Worm (Caenorhabditis elegans) whole organism, young adult: Measurements from ENCODE around the gene Y45F3A.1.

ENCODE experiments used
- B0261.1 ChIP-seq: sonication (generic microtip); optimal IDR thresholded peaks from 2 replicates; lab custom pipeline; 2016; ENCODE audit warnings: mild to moderate bottlenecking, missing genetic modification characterization, moderate library complexity, missing compliant biosample characterization
- dpl-1 ChIP-seq: fragments of 150-350 bp; optimal IDR thresholded peaks from 2 replicates; lab custom pipeline; 2014; ENCODE audit warnings: missing biosample characterization, missing genetic modification reagents, missing genetic modification characterization
- hmg-20 ChIP-seq: fragments of 200-800 bp; sonication (Bioruptor generic); IDR thresholded peaks from 2 replicates; pipeline ENCODE4 v1.3.6; 2022; ENCODE audit warnings: missing genetic modification reagents, missing genetic modification characterization, missing compliant biosample characterization
- nfyb-1 ChIP-seq: fragments of 200-800 bp; sonication (Bioruptor generic); IDR thresholded peaks from 2 replicates; pipeline ENCODE4 v1.3.6; 2022; ENCODE audit warnings: missing genetic modification reagents, missing genetic modification characterization, missing compliant biosample characterization
- snpc-1.3 ChIP-seq: sonication (generic microtip); optimal IDR thresholded peaks from 2 replicates; lab custom pipeline; 2017; ENCODE audit warnings: missing genetic modification characterization, mild to moderate bottlenecking, missing compliant biosample characterization, antibody characterized with exemption, moderate library complexity, missing genotype, missing genetic modification reagents; ENCODE audit not compliant: insufficient read depth

DNA sequence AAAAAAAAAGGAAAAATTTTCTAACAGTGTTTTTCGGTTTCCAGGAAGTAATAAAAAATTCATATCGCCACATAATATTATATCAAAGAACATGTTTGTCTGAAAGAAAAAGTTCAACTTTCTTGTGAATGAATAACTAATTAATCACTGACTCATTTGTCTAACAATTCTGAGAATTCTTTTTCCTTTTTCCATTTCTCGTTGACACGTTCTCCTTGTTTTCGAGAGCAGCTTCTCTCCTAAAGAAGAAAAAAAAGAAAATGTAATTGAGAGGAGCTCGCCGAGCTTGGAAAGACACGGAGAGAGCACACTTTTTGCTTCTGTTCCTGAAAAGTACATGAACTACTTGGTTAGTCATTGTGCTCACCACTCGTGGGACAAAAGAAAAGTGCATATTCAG lies 46.4 kb upstream of the Y45F3A.1 start:
- TF ChIP-seq nfyb-1 (GFP tag; lab: Robert Waterston, UW) (no peak), B0261.1 (tag; lab: Kevin White, UChicago) (no peak), hmg-20 (GFP tag; lab: Robert Waterston, UW) (no peak), dpl-1 (GFP tag; lab: Kevin White, UChicago) (no peak), snpc-1.3 (tag; lab: Kevin White, UChicago) (no peak)
